Worm (Caenorhabditis elegans) whole organism, young adult: ENCODE data around the gene Y38F1A.2.

Experiments
- T07F8.4 ChIP-seq: sonication (generic microtip); optimal IDR thresholded peaks from 2 replicates; lab custom pipeline; 2016; ENCODE audit warnings: mild to moderate bottlenecking, missing genetic modification characterization, moderate library complexity, missing compliant biosample characterization
- ceh-27 ChIP-seq: fragments of 200-800 bp; sonication (Bioruptor generic); optimal IDR thresholded peaks from 2 replicates; lab custom pipeline; 2018; ENCODE audit warnings: mild to moderate bottlenecking, missing genetic modification characterization, moderate library complexity, missing compliant biosample characterization
- egrh-3 ChIP-seq: fragments of 200-800 bp; sonication (Bioruptor generic); IDR thresholded peaks from 2 replicates; pipeline ENCODE4 v1.3.6; 2022; ENCODE audit warnings: missing genetic modification reagents, missing genetic modification characterization, missing compliant biosample characterization
- pha-4 ChIP-seq: fragments of 150-350 bp; sonication (generic microtip); optimal IDR thresholded peaks from 2 replicates; lab custom pipeline; 2014; ENCODE audit warnings: missing biosample characterization, missing genetic modification reagents, missing genetic modification characterization
- sdz-38 ChIP-seq: sonication (generic microtip); optimal IDR thresholded peaks from 2 replicates; lab custom pipeline; 2016; ENCODE audit warnings: missing genotype, missing genetic modification characterization, missing compliant biosample characterization
- ztf-6 ChIP-seq: fragments of 200-800 bp; sonication (Bioruptor generic); IDR thresholded peaks from 2 replicates; pipeline ENCODE4 v1.3.6; 2022; ENCODE audit warnings: missing genetic modification reagents, missing genetic modification characterization, missing compliant biosample characterization

DNA sequence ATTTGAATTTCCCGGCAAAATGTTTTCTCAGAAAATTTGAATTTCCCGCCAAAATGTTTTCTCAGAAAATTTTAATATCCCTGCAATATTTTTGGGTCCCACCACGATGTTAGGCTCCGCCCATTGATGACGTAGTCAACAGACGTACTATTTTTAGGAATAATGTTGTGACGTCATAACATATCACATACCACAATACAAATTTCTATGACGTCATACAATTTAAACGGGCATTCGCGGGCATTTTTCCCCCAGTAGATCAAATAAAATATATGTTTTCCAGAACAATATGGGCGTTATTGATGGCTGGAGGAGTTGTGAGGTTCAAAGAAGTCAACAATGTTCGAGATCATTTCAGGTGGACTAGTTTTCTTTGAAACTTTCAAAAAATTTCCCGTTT lies 11.5 kb downstream of the Y38F1A.2 start:
- TF ChIP-seq egrh-3 (no peak), T07F8.4 (tag; lab: Kevin White, UChicago) (no peak), ztf-6 (GFP tag; lab: Robert Waterston, UW) (no peak), sdz-38 (tag; lab: Kevin White, UChicago) (no peak), ceh-27 (GFP tag; lab: Kevin White, UChicago) (no peak), pha-4 (tag; lab: Kevin White, UChicago) (no peak)
